Worm (Caenorhabditis elegans) whole organism, young adult: ENCODE data around the gene fbxb-5.

Experiments
- B0035.1 ChIP-seq: sonication (generic microtip); optimal IDR thresholded peaks from 2 replicates; lab custom pipeline; 2016; ENCODE audit warnings: missing genetic modification characterization, mild to moderate bottlenecking, missing compliant biosample characterization, missing genotype, missing genetic modification reagents
- B0261.1 ChIP-seq: sonication (generic microtip); optimal IDR thresholded peaks from 2 replicates; lab custom pipeline; 2016; ENCODE audit warnings: mild to moderate bottlenecking, missing genetic modification characterization, moderate library complexity, missing compliant biosample characterization
- F37B4.10 ChIP-seq: fragments of 200-800 bp; sonication (Bioruptor generic); IDR thresholded peaks from 2 replicates; pipeline ENCODE4 v1.3.6; 2022; ENCODE audit warnings: missing genetic modification characterization, missing compliant biosample characterization
- F55B11.4 ChIP-seq: sonication (generic microtip); optimal IDR thresholded peaks from 2 replicates; lab custom pipeline; 2016; ENCODE audit warnings: missing compliant biosample characterization, missing genetic modification characterization, borderline replicate concordance; ENCODE audit not compliant: insufficient read depth
- K11D2.4 ChIP-seq: fragments of 200-800 bp; sonication (Bioruptor generic); IDR thresholded peaks from 2 replicates; pipeline ENCODE4 v1.3.6; 2022; ENCODE audit warnings: missing genetic modification reagents, missing genetic modification characterization, missing compliant biosample characterization
- Y53F4B.3 ChIP-seq: fragments of 200-800 bp; sonication (Bioruptor generic); IDR thresholded peaks from 2 replicates; pipeline ENCODE4 v1.3.6; 2022; ENCODE audit warnings: missing genetic modification reagents, missing genetic modification characterization, missing compliant biosample characterization
- Y95B8A.8 ChIP-seq: fragments of 200-800 bp; sonication (Bioruptor generic); IDR thresholded peaks from 2 replicates; pipeline ENCODE4 v1.3.6; 2022; ENCODE audit warnings: missing genetic modification reagents, missing genetic modification characterization, missing compliant biosample characterization
- ZK185.1 ChIP-seq: sonication (generic microtip); optimal IDR thresholded peaks from 2 replicates; lab custom pipeline; 2016; ENCODE audit warnings: mild to moderate bottlenecking, missing genetic modification characterization, missing compliant biosample characterization; ENCODE audit not compliant: poor library complexity, severe bottlenecking
- ama-1 ChIP-seq, 3 experiments: fragments of 150-350 bp in 1 of 3; sonication (generic microtip) in 2 of 3; optimal IDR thresholded peaks; 2 replicates each; lab custom pipeline; 2014 to 2018; ENCODE audit warnings: missing biosample characterization in 2 of 3, missing genetic modification characterization in 2 of 3, missing genetic modification reagents in 2 of 3
- aptf-3 ChIP-seq: fragments of 200-800 bp; sonication (Bioruptor generic); IDR thresholded peaks from 2 replicates; pipeline ENCODE4 v1.3.6; 2022; ENCODE audit warnings: missing genetic modification characterization, missing compliant biosample characterization
- athp-1 ChIP-seq: sonication (generic microtip); optimal IDR thresholded peaks from 2 replicates; lab custom pipeline; 2017; ENCODE audit warnings: mild to moderate bottlenecking, missing genetic modification characterization, missing compliant biosample characterization
- attf-3 ChIP-seq: fragments of 200-800 bp; sonication (Bioruptor generic); conservative IDR thresholded peaks from 2 replicates; pipeline ENCODE4 v1.3.6; 2022; ENCODE audit warnings: missing genetic modification reagents, missing genetic modification characterization, missing compliant biosample characterization
- bed-1 ChIP-seq: fragments of 200-800 bp; sonication (Bioruptor generic); IDR thresholded peaks from 2 replicates; pipeline ENCODE4 v1.3.6; 2022; ENCODE audit warnings: missing genetic modification reagents, missing genetic modification characterization, missing compliant biosample characterization
- bed-2 ChIP-seq: fragments of 200-800 bp; sonication (Bioruptor generic); IDR thresholded peaks from 2 replicates; pipeline ENCODE4 v1.3.6; 2022; ENCODE audit warnings: missing genetic modification reagents, missing genetic modification characterization, missing compliant biosample characterization
- ceh-27 ChIP-seq: fragments of 200-800 bp; sonication (Bioruptor generic); optimal IDR thresholded peaks from 2 replicates; lab custom pipeline; 2018; ENCODE audit warnings: mild to moderate bottlenecking, missing genetic modification characterization, moderate library complexity, missing compliant biosample characterization
- ceh-40 ChIP-seq: fragments of 200-800 bp; sonication (Bioruptor generic); IDR thresholded peaks from 2 replicates; pipeline ENCODE4 v1.3.6; 2022; ENCODE audit warnings: missing genetic modification characterization, missing compliant biosample characterization
- ceh-58 ChIP-seq: fragments of 200-800 bp; sonication (Bioruptor generic); IDR thresholded peaks from 2 replicates; pipeline ENCODE4 v1.3.6; 2022; ENCODE audit warnings: missing genetic modification characterization, missing compliant biosample characterization
- ceh-91 ChIP-seq: fragments of 200-800 bp; sonication (Bioruptor generic); IDR thresholded peaks from 2 replicates; pipeline ENCODE4 v1.3.6; 2022; ENCODE audit warnings: missing genetic modification reagents, missing genetic modification characterization, missing compliant biosample characterization
- die-1 ChIP-seq: sonication (generic microtip); optimal IDR thresholded peaks from 2 replicates; lab custom pipeline; 2016; ENCODE audit warnings: missing genotype, mild to moderate bottlenecking, missing genetic modification characterization, missing compliant biosample characterization
- dpff-1 ChIP-seq: sonication (generic microtip); optimal IDR thresholded peaks from 2 replicates; lab custom pipeline; 2017; ENCODE audit warnings: mild to moderate bottlenecking, missing genetic modification characterization, missing compliant biosample characterization
- dpl-1 ChIP-seq: fragments of 150-350 bp; optimal IDR thresholded peaks from 2 replicates; lab custom pipeline; 2014; ENCODE audit warnings: missing biosample characterization, missing genetic modification reagents, missing genetic modification characterization
- egl-18 ChIP-seq: fragments of 200-800 bp; sonication (Bioruptor generic); IDR thresholded peaks from 2 replicates; pipeline ENCODE4 v1.3.6; 2022; ENCODE audit warnings: missing genetic modification reagents, missing genetic modification characterization, missing compliant biosample characterization
- ets-4 ChIP-seq: fragments of 200-800 bp; sonication (Bioruptor generic); optimal IDR thresholded peaks from 2 replicates; lab custom pipeline; 2018; ENCODE audit warnings: mild to moderate bottlenecking, missing genetic modification characterization, missing compliant biosample characterization
- hmg-1.2 ChIP-seq: fragments of 200-800 bp; sonication (Bioruptor generic); IDR thresholded peaks from 2 replicates; pipeline ENCODE4 v1.3.6; 2022; ENCODE audit warnings: missing genetic modification reagents, missing genetic modification characterization, missing compliant biosample characterization
- lin-35 ChIP-seq, 3 experiments: fragments of 150-350 bp in 2 of 3; sonication (generic microtip) in 1 of 3; optimal IDR thresholded peaks; 2 replicates each; lab custom pipeline; 2014 to 2018; ENCODE audit warnings: missing biosample characterization in 3 of 3, missing genetic modification characterization in 3 of 3, missing genetic modification reagents in 3 of 3
- lin-54 ChIP-seq: fragments of 200-800 bp; sonication (Bioruptor generic); optimal IDR thresholded peaks from 2 replicates; lab custom pipeline; 2018; ENCODE audit warnings: mild to moderate bottlenecking, missing genetic modification characterization, missing compliant biosample characterization
- mcd-1 ChIP-seq: fragments of 200-800 bp; sonication (Bioruptor generic); IDR thresholded peaks from 2 replicates; pipeline ENCODE4 v1.3.6; 2022; ENCODE audit warnings: missing genetic modification reagents, missing genetic modification characterization, missing compliant biosample characterization
- mel-28 ChIP-seq: sonication (generic microtip); optimal IDR thresholded peaks from 2 replicates; lab custom pipeline; 2016; ENCODE audit warnings: borderline replicate concordance, mild to moderate bottlenecking, missing genetic modification characterization, missing compliant biosample characterization
- nfya-1 ChIP-seq: sonication (generic microtip); optimal IDR thresholded peaks from 2 replicates; lab custom pipeline; 2017; ENCODE audit warnings: antibody characterized with exemption, missing compliant biosample characterization, missing genetic modification characterization, borderline replicate concordance; ENCODE audit not compliant: insufficient read depth
- nhr-80 ChIP-seq: sonication (generic microtip); optimal IDR thresholded peaks from 2 replicates; lab custom pipeline; 2016; ENCODE audit warnings: missing genetic modification characterization, missing compliant biosample characterization
- nhr-90 ChIP-seq: sonication (generic microtip); optimal IDR thresholded peaks from 2 replicates; lab custom pipeline; 2016; ENCODE audit warnings: missing genotype, mild to moderate bottlenecking, missing genetic modification characterization, missing compliant biosample characterization
- repo-1 ChIP-seq: sonication (generic microtip); optimal IDR thresholded peaks from 2 replicates; lab custom pipeline; 2017; ENCODE audit warnings: mild to moderate bottlenecking, missing genetic modification characterization, missing compliant biosample characterization
- rpc-1 ChIP-seq, 2 experiments: fragments of 150-350 bp in 1 of 2; sonication (generic microtip) in 1 of 2; optimal IDR thresholded peaks; 2 replicates each; lab custom pipeline; 2014 to 2018; ENCODE audit warnings: missing biosample characterization in 1 of 2, missing genetic modification characterization in 1 of 2, missing genetic modification reagents in 1 of 2, missing genotype in 1 of 2
- sea-2 ChIP-seq: fragments of 200-800 bp; sonication (Bioruptor generic); IDR thresholded peaks from 2 replicates; pipeline ENCODE4 v1.3.6; 2022; ENCODE audit warnings: missing genetic modification characterization, missing compliant biosample characterization
- snpc-3.4 ChIP-seq: sonication (generic microtip); optimal IDR thresholded peaks from 2 replicates; lab custom pipeline; 2017; ENCODE audit warnings: missing genetic modification characterization, mild to moderate bottlenecking, missing compliant biosample characterization, antibody characterized with exemption, moderate library complexity, missing genotype, missing genetic modification reagents
- somi-1 ChIP-seq: fragments of 200-800 bp; sonication (Bioruptor generic); optimal IDR thresholded peaks from 2 replicates; lab custom pipeline; 2018; ENCODE audit warnings: mild to moderate bottlenecking, missing genetic modification characterization, missing compliant biosample characterization
- tbx-9 ChIP-seq: sonication (generic microtip); optimal IDR thresholded peaks from 2 replicates; lab custom pipeline; 2016; ENCODE audit warnings: borderline replicate concordance, missing genetic modification characterization, inconsistent platforms, missing compliant biosample characterization
- tlf-1 ChIP-seq: fragments of 200-800 bp; sonication (Bioruptor generic); optimal IDR thresholded peaks from 2 replicates; lab custom pipeline; 2018; ENCODE audit warnings: mild to moderate bottlenecking, missing genetic modification characterization, missing compliant biosample characterization
- ztf-28 ChIP-seq: fragments of 200-800 bp; sonication (Bioruptor generic); IDR thresholded peaks from 2 replicates; pipeline ENCODE4 v1.3.6; 2022; ENCODE audit warnings: missing genetic modification reagents, missing genetic modification characterization, missing compliant biosample characterization
- ztf-3 ChIP-seq: fragments of 200-800 bp; sonication (Bioruptor generic); optimal IDR thresholded peaks from 2 replicates; lab custom pipeline; 2018; ENCODE audit warnings: mild to moderate bottlenecking, missing genetic modification characterization, missing compliant biosample characterization

fbxb-5 gene

DNA sequence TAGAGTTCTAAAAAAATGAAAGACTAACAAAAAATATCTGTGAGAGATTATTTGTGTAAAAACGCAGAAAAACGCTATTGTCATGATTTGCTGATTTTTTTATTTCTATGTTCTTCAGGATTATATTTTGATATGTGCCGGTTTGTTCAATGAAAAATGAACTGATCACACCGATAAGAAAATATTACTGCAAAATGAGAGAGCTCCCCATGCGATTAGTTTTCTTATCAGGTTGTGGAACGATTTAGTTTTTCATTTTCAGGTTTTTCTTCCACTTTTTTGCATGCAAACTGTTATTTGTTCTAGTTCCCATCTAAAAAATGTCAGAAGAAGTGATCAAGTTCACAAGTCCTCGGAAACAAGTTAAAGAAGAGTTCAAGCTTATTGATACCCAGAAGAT is 6.0 kb upstream of the fbxb-5 start, which contains the start of gene btb-9 (continued):
- TF ChIP-seq aptf-3 (GFP tag; lab: Robert Waterston, UW) = no peak
- no peak for TF ChIP-seq ets-4 (GFP tag; lab: Kevin White, UChicago)
- no peak for TF ChIP-seq dpff-1 (tag; lab: Kevin White, UChicago)
- TF ChIP-seq repo-1 (tag; lab: Kevin White, UChicago) = no peak
- TF ChIP-seq attf-3 (GFP tag; lab: Robert Waterston, UW) = no peak
- TF ChIP-seq die-1 = no peak
- no peak for TF ChIP-seq nfya-1

DNA sequence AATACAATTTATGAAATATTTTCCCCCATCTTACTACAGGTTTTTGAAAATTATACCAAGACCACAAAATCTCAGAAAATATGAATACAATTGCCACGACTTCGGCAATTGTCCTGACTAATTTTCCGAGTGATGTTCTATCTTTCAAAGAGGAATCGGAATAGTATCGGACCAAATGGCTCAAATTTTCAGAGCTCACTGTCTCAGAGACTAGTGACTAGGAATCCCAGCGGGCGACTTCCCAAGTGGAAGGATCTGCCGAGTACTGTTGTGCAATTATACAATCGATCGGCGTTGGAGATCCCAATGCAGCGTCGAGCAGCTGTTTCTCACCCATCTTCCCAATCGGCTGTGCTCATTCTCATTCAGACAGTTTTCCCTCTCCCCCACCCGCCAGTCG is 3.4 kb upstream of the fbxb-5 start, which contains the start of gene F45C12.17:
Gene F45C12.17 (plus strand): TSS at position 377 of the 400 bp plus-strand sequence.
- TF ChIP-seq ztf-3 (GFP tag; lab: Kevin White, UChicago) = no peak
- TF ChIP-seq ZK185.1 (tag; lab: Kevin White, UChicago) = no peak
- no peak for TF ChIP-seq ceh-40 (GFP tag; lab: Robert Waterston, UW)
- TF ChIP-seq bed-1 (GFP tag; lab: Robert Waterston, UW) = no peak
- no peak for TF ChIP-seq ceh-27 (GFP tag; lab: Kevin White, UChicago)
- TF ChIP-seq Y95B8A.8 = no peak
- TF ChIP-seq hmg-1.2 (GFP tag; lab: Robert Waterston, UW) = no peak
- no peak for TF ChIP-seq tbx-9
- TF ChIP-seq B0261.1 (tag; lab: Kevin White, UChicago) = no peak
- TF ChIP-seq nhr-90 (tag; lab: Kevin White, UChicago) = no peak
- TF ChIP-seq egl-18 = no peak
- TF ChIP-seq snpc-3.4 = no peak
- no peak for TF ChIP-seq dpl-1 (GFP tag; lab: Kevin White, UChicago)
- TF ChIP-seq somi-1 = no peak
- no peak for TF ChIP-seq attf-3 (GFP tag; lab: Robert Waterston, UW)
- no peak for TF ChIP-seq tlf-1
- TF ChIP-seq F37B4.10 = no peak
- TF ChIP-seq ceh-91 (GFP tag; lab: Robert Waterston, UW) = no peak
- no peak for TF ChIP-seq die-1
- no peak for TF ChIP-seq athp-1

ce11 chrII:1724314-1724713 is 2.0 kb upstream of the fbxb-5 start, which contains the start of gene fbxb-11:
fbxb-11 (plus strand) TSS chrII:1724614.
- TF ChIP-seq dpl-1 (GFP tag; lab: Kevin White, UChicago) = no peak
- no peak for TF ChIP-seq lin-35 (GFP tag; optimal IDR thresholded peaks at IDR 0.05; lab: Kevin White, UChicago)
- TF ChIP-seq lin-54 = no peak
- no peak for TF ChIP-seq aptf-3 (GFP tag; lab: Robert Waterston, UW)
- TF ChIP-seq F55B11.4 (tag; lab: Kevin White, UChicago) = no peak
- no peak for TF ChIP-seq nhr-90 (tag; lab: Kevin White, UChicago)
- no peak for TF ChIP-seq ets-4 (GFP tag; lab: Kevin White, UChicago)
- TF ChIP-seq dpff-1 (tag; lab: Kevin White, UChicago) = no peak
- TF ChIP-seq ceh-58 (GFP tag; lab: Robert Waterston, UW) = no peak
- no peak for TF ChIP-seq rpc-1 (optimal IDR thresholded peaks at IDR 0.05; lab: Kevin White, UChicago)
- no peak for TF ChIP-seq rpc-1 (tag; optimal IDR thresholded peaks at IDR 0.05; lab: Kevin White, UChicago)

DNA sequence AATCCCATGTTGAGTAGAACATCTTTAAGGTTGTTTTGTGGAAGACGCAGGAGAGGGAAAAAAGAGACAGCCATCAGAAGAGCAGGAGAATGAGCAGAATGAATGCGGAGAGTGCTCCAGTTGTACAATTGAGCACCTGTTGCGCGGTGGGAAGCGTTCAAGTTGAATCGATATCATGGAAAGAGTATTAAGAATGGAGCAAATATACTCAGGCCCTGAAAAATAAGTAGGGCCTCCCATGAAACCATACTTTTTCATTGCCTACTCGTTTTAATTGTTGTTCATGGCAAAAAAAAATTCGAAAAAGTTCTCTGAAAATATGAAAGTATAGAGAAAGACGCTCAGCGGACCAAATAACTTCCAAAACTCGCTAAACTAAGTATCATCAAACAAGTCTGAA is 3.1 kb downstream of the fbxb-5 start, which contains the start of gene fbxb-48:
Gene fbxb-48 (minus strand): TSS at position 101 of the 400 bp plus-strand sequence.
- TF ChIP-seq nhr-80 (tag; lab: Kevin White, UChicago) (no peak), tbx-9 (no peak), B0261.1 (tag; lab: Kevin White, UChicago) (no peak), ztf-28 (GFP tag; lab: Robert Waterston, UW) (no peak), mel-28 (tag; lab: Kevin White, UChicago) (no peak), B0035.1 (tag; lab: Kevin White, UChicago) (no peak), Y53F4B.3 (no peak), K11D2.4 (GFP tag; lab: Robert Waterston, UW) (no peak), bed-2 (GFP tag; lab: Robert Waterston, UW) (no peak), mcd-1 (GFP tag; lab: Robert Waterston, UW) (no peak), sea-2 (GFP tag; lab: Robert Waterston, UW) (no peak), somi-1 (no peak), ama-1 (optimal IDR thresholded peaks at IDR 0.05; lab: Kevin White, UChicago) (no peak), ama-1 (GFP tag; optimal IDR thresholded peaks at IDR 0.05; lab: Kevin White, UChicago) (no peak), lin-54 (no peak)
